Fruit fly (Drosophila melanogaster) whole organism: Measurements from ENCODE around the gene ear.

Experiments
- Dll ChIP-seq: fragments of >200 bp; optimal IDR thresholded peaks from 2 replicates; lab custom pipeline; 2017
- pan ChIP-seq: fragments of >200 bp; optimal IDR thresholded peaks from 2 replicates; lab custom pipeline; 2017
- psq ChIP-seq: fragments of >200 bp; optimal IDR thresholded peaks from 2 replicates; lab custom pipeline; 2017

DNA sequence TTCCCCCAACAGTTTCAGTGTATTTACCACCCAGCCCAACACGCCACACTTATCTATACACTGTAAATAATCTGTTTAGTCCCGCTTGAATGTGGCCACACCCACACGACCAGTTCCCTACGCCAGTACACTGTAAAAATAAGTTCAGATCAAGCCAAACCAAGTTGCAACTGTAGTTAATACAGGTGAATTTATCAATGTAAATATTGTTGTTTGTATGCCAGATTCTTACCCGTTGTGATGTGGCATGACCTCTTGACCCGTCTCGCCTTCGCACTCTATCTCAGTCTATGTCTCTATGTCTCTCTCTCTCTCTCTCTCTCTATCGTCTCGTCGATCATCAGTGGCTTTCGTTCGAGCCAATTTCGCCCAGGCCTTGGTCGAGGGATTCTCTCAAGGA lies 6.7 kb upstream of the ear start:
- TF ChIP-seq psq (lab: Kevin White, UChicago) = no peak
- TF ChIP-seq Dll (lab: Kevin White, UChicago) = no peak
- TF ChIP-seq pan = no peak
